Fruit fly (Drosophila melanogaster) whole organism, pupa: ENCODE measurements around the gene Uro.

Experiments
- CG12605 ChIP-seq: fragments of 200-800 bp; sonication (Bioruptor generic); IDR thresholded peaks from 2 replicates; pipeline ENCODE4 v1.3.6; 2022; ENCODE audit warnings: missing biosample characterization, missing genetic modification characterization
- CG14655 ChIP-seq: fragments of 200-800 bp; sonication (Bioruptor generic); optimal IDR thresholded peaks from 3 replicates; lab custom pipeline; 2017; ENCODE audit warnings: mild to moderate bottlenecking, missing biosample characterization, missing genetic modification reagents, missing genetic modification characterization
- CG17806 ChIP-seq: fragments of 200-800 bp; sonication (Bioruptor generic); optimal IDR thresholded peaks from 2 replicates; lab custom pipeline; 2018; ENCODE audit warnings: missing biosample characterization, mild to moderate bottlenecking, missing genetic modification characterization, moderate library complexity
- CG32121 ChIP-seq: fragments of 200-800 bp; sonication (Bioruptor generic); IDR thresholded peaks from 2 replicates; pipeline ENCODE4 v1.3.6; 2022; ENCODE audit warnings: missing biosample characterization, missing genetic modification characterization
- CG4496 ChIP-seq: fragments of 200-800 bp; sonication (Bioruptor generic); IDR thresholded peaks from 3 replicates; pipeline ENCODE4 v1.3.6; 2022; ENCODE audit warnings: missing biosample characterization, missing genetic modification characterization
- CG8159 ChIP-seq: fragments of 200-800 bp; sonication (Bioruptor generic); optimal IDR thresholded peaks from 3 replicates; lab custom pipeline; 2018; ENCODE audit warnings: missing biosample characterization, mild to moderate bottlenecking, missing genetic modification characterization, moderate library complexity
- CG8301 ChIP-seq: fragments of 200-800 bp; sonication (Bioruptor generic); optimal IDR thresholded peaks from 2 replicates; lab custom pipeline; 2018; ENCODE audit warnings: missing biosample characterization, mild to moderate bottlenecking, missing genetic modification characterization
- D1 ChIP-seq: fragments of 200-800 bp; sonication (Bioruptor generic); optimal IDR thresholded peaks from 2 replicates; lab custom pipeline; 2018; ENCODE audit warnings: missing biosample characterization, mild to moderate bottlenecking, missing genetic modification characterization, moderate library complexity
- Pif1B ChIP-seq: fragments of 200-800 bp; sonication (Bioruptor generic); optimal IDR thresholded peaks from 3 replicates; lab custom pipeline; 2016; ENCODE audit warnings: missing biosample characterization, missing genetic modification characterization
- fd96Ca ChIP-seq: fragments of 200-800 bp; sonication (Bioruptor generic); IDR thresholded peaks from 3 replicates; pipeline ENCODE4 v1.3.6; 2022; ENCODE audit warnings: missing biosample characterization, missing genetic modification characterization
- rn ChIP-seq: fragments of 200-800 bp; sonication (Bioruptor generic); IDR thresholded peaks from 2 replicates; pipeline ENCODE4 v1.3.6; 2022; ENCODE audit warnings: missing biosample characterization, missing genetic modification characterization

dm6 chr2L:7777979-7778692 lies 1.7 kb upstream of the Uro start, which contains the start of gene CG7179:
- TF ChIP-seq Pif1B (GFP tag; lab: Kevin White, UChicago) (no peak), fd96Ca (GFP tag; lab: Robert Waterston, UW) (no peak), rn (GFP tag; lab: Robert Waterston, UW) (no peak), CG14655 (GFP tag; lab: Kevin White, UChicago) (no peak), CG8159 (tag; lab: Kevin White, UChicago) (no peak), CG17806 (tag; lab: Kevin White, UChicago) (no peak), CG4496 (GFP tag; lab: Robert Waterston, UW) (no peak), CG32121 (GFP tag; lab: Robert Waterston, UW) (no peak), CG8301 (no peak), D1 (tag; lab: Kevin White, UChicago) (no peak), CG12605 (GFP tag; lab: Robert Waterston, UW) (no peak)
